Fruit fly (Drosophila melanogaster) whole organism, adult: ENCODE data around the gene dbe.
A peak's percentile ranks its signal among the peaks of the same experiment; 100 is the strongest.

Experiments
- CG11617 ChIP-seq: fragments of 200-800 bp; sonication (Bioruptor generic); optimal IDR thresholded peaks from 2 replicates; lab custom pipeline; 2017; ENCODE audit warnings: mild to moderate bottlenecking, missing biosample characterization, missing genetic modification reagents, missing genetic modification characterization
- CG12768 ChIP-seq: fragments of 200-800 bp; sonication (Bioruptor generic); optimal IDR thresholded peaks from 2 replicates; lab custom pipeline; 2017; ENCODE audit warnings: missing biosample characterization, missing genetic modification characterization, mild to moderate bottlenecking, moderate library complexity, missing genetic modification reagents
- CG14711 ChIP-seq: fragments of 200-800 bp; sonication (Bioruptor generic); optimal IDR thresholded peaks from 2 replicates; lab custom pipeline; 2018; ENCODE audit warnings: missing biosample characterization, mild to moderate bottlenecking, missing genetic modification characterization, moderate library complexity
- CG1620 ChIP-seq: fragments of 200-800 bp; sonication (Bioruptor generic); optimal IDR thresholded peaks from 2 replicates; lab custom pipeline; 2016; ENCODE audit warnings: missing biosample characterization, missing genetic modification characterization
- CG33017 ChIP-seq: fragments of 200-800 bp; sonication (Bioruptor generic); optimal IDR thresholded peaks from 2 replicates; lab custom pipeline; 2018; ENCODE audit warnings: missing biosample characterization, mild to moderate bottlenecking, missing genetic modification characterization, moderate library complexity
- CG5204 ChIP-seq: fragments of 200-800 bp; sonication (Bioruptor generic); optimal IDR thresholded peaks from 2 replicates; lab custom pipeline; 2016; ENCODE audit warnings: missing biosample characterization, missing genetic modification characterization
- CG7045 ChIP-seq: fragments of 200-800 bp; sonication (Bioruptor generic); optimal IDR thresholded peaks from 2 replicates; lab custom pipeline; 2017; ENCODE audit warnings: missing biosample characterization, mild to moderate bottlenecking, missing genetic modification characterization
- CG7101 ChIP-seq: fragments of 200-800 bp; sonication (Bioruptor generic); optimal IDR thresholded peaks from 2 replicates; lab custom pipeline; 2018; ENCODE audit warnings: missing biosample characterization, mild to moderate bottlenecking, missing genetic modification characterization, moderate library complexity
- Clk ChIP-seq: fragments of 200-800 bp; sonication (Bioruptor generic); optimal IDR thresholded peaks from 2 replicates; lab custom pipeline; 2017; ENCODE audit warnings: missing biosample characterization, missing genetic modification characterization
- Crg-1 ChIP-seq: fragments of 200-800 bp; sonication (Bioruptor generic); optimal IDR thresholded peaks from 2 replicates; lab custom pipeline; 2016; ENCODE audit warnings: missing biosample characterization, missing genetic modification characterization
- Hr96 ChIP-seq: fragments of 200-800 bp; sonication (Bioruptor generic); optimal IDR thresholded peaks from 2 replicates; lab custom pipeline; 2016; ENCODE audit warnings: missing biosample characterization, missing genetic modification characterization
- Mnt ChIP-seq: fragments of 200-800 bp; sonication (Bioruptor generic); optimal IDR thresholded peaks from 2 replicates; lab custom pipeline; 2016; ENCODE audit warnings: missing biosample characterization, mild to moderate bottlenecking, missing genetic modification characterization
- bab1 ChIP-seq: fragments of 200-800 bp; sonication (Bioruptor generic); optimal IDR thresholded peaks from 3 replicates; lab custom pipeline; 2019; ENCODE audit warnings: missing biosample characterization, mild to moderate bottlenecking, missing genetic modification characterization, moderate library complexity
- cic ChIP-seq: fragments of 200-800 bp; sonication (Bioruptor generic); optimal IDR thresholded peaks from 2 replicates; lab custom pipeline; 2017; ENCODE audit warnings: missing biosample characterization, mild to moderate bottlenecking, missing genetic modification characterization, moderate library complexity
- cnc ChIP-seq, 2 experiments: fragments of >200 bp; optimal IDR thresholded peaks; 2 replicates each; lab custom pipeline; 2017
- kay ChIP-seq: fragments of 200-800 bp; sonication (Bioruptor generic); peaks from one replicate; lab custom pipeline; 2016; ENCODE audit warnings: missing biosample characterization, missing genetic modification characterization, borderline replicate concordance
- ovo ChIP-seq: fragments of 200-800 bp; sonication (Bioruptor generic); optimal IDR thresholded peaks from 2 replicates; lab custom pipeline; 2016; ENCODE audit warnings: missing biosample characterization, missing genetic modification characterization
- pad ChIP-seq: fragments of 200-800 bp; sonication (Bioruptor generic); optimal IDR thresholded peaks from 3 replicates; lab custom pipeline; 2017; ENCODE audit warnings: missing biosample characterization, missing genetic modification characterization, mild to moderate bottlenecking, moderate library complexity, missing genetic modification reagents
- tj ChIP-seq: fragments of 200-800 bp; sonication (Bioruptor generic); optimal IDR thresholded peaks from 3 replicates; lab custom pipeline; 2017; ENCODE audit warnings: missing biosample characterization, mild to moderate bottlenecking, missing genetic modification characterization, moderate library complexity
- toe ChIP-seq: fragments of 200-800 bp; sonication (Bioruptor generic); optimal IDR thresholded peaks from 2 replicates; lab custom pipeline; 2016; ENCODE audit warnings: missing biosample characterization, missing genetic modification characterization

Gene dbe

dm6 chr2L:877002-877401 lies 7.3 kb upstream of the dbe start, which contains the start of gene ninaA:
Gene ninaA (plus strand): TSS chr2L:877302.
- TF ChIP-seq CG1620 (GFP tag; lab: Kevin White, UChicago) (no peak), bab1 (no peak), Hr96 (GFP tag; lab: Kevin White, UChicago) (no peak), toe (no peak), CG5204 (GFP tag; lab: Kevin White, UChicago) (no peak), CG33017 (tag; lab: Kevin White, UChicago) (no peak), CG7045 (no peak), cnc (optimal IDR thresholded peaks at IDR 0.05; lab: Kevin White, UChicago) (no peak)

DNA sequence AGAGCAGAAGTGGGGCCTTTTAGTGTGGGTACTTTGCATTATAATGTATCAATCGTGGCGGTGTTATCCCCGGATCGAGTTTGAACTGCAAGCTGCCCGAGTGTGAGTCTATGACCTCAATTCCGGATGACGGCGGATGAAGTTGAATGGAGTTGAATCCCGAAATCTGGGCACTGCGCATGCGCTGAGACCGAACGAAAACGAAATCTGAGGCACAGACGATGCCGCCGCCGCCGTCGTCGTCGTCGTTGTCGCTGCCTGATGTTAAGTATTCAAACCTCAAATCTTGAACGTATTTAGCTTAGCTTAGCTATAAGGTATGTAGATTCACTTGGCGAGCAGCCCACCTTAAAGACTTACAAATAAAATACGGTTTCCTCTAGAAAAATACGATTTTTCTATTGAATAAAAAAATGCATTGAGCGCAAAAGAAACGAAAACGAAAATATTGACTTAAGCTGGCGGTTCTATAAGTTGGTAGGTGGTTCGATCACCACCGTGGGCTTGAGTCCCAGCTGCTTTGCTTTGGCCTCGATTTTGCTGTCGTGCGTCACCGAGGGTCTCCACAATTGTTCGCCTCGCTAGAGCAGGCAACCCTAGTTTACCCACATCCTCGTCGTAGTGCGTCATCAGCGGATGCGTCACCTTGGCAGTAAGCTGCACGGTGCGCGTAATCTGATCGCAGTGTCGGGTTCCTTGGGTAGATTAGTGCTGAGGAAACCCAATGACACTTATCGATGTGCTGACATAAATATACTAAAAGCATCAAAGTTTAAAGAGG lies 4.3 kb upstream of the dbe start:
- TF ChIP-seq kay (GFP tag; lab: Kevin White, UChicago) (peak; percentile 34), toe (peak; percentile 17), tj (GFP tag; lab: Kevin White, UChicago) (peak; percentile 88), ovo (no peak), CG11617 (GFP tag; lab: Kevin White, UChicago) (peak; percentile 9), bab1 (no peak), CG14711 (tag; lab: Kevin White, UChicago) (peak; percentile 75)

- TF ChIP-seq CG33017 (tag; lab: Kevin White, UChicago): no peak
- peak; percentile 10 for TF ChIP-seq CG7101 (tag; lab: Kevin White, UChicago)
- TF ChIP-seq Clk (GFP tag; lab: Kevin White, UChicago): no peak
- TF ChIP-seq tj (GFP tag; lab: Kevin White, UChicago): no peak
- TF ChIP-seq kay (GFP tag; lab: Kevin White, UChicago): no peak
- TF ChIP-seq CG12768 (GFP tag; lab: Kevin White, UChicago): no peak
- peak; percentile 68 for TF ChIP-seq Mnt
- TF ChIP-seq toe: peak; percentile 26
- TF ChIP-seq Crg-1: peak; percentile 61
- TF ChIP-seq CG11617 (GFP tag; lab: Kevin White, UChicago): no peak
- no peak for TF ChIP-seq ovo
- TF ChIP-seq CG5204 (GFP tag; lab: Kevin White, UChicago): no peak
- peak; percentile 29 for TF ChIP-seq Hr96 (GFP tag; lab: Kevin White, UChicago)
- no peak for TF ChIP-seq CG14711 (tag; lab: Kevin White, UChicago)
- peak; percentile 1 for TF ChIP-seq CG1620 (GFP tag; lab: Kevin White, UChicago)
- TF ChIP-seq CG7045: no peak
- peak; percentile 7 for TF ChIP-seq cic (GFP tag; lab: Kevin White, UChicago)
- no peak for TF ChIP-seq cnc (optimal IDR thresholded peaks at IDR 0.05; lab: Kevin White, UChicago)
- no peak for TF ChIP-seq bab1
- TF ChIP-seq pad (GFP tag; lab: Kevin White, UChicago): no peak
Observed at dm6 chr2L:871419-871846, 1.8 kb upstream of the dbe start.

dm6 chr2L:870749-871418 lies 1.2 kb upstream of the dbe start:
- no peak for TF ChIP-seq CG33017 (tag; lab: Kevin White, UChicago)
- peak; percentile 65 for TF ChIP-seq CG7045
- TF ChIP-seq kay (GFP tag; lab: Kevin White, UChicago): no peak
- TF ChIP-seq CG11617 (GFP tag; lab: Kevin White, UChicago): peak; percentile 68
- peak; percentile 63 for TF ChIP-seq CG5204 (GFP tag; lab: Kevin White, UChicago)
- TF ChIP-seq tj (GFP tag; lab: Kevin White, UChicago): peak; percentile 9
- TF ChIP-seq cic (GFP tag; lab: Kevin White, UChicago): peak; percentile 0
- TF ChIP-seq Hr96 (GFP tag; lab: Kevin White, UChicago): peak; percentile 77
- TF ChIP-seq Mnt: peak; percentile 50
- TF ChIP-seq CG1620 (GFP tag; lab: Kevin White, UChicago): peak; percentile 51
- peak; percentile 38 for TF ChIP-seq Clk (GFP tag; lab: Kevin White, UChicago)
- TF ChIP-seq bab1: peak; percentile 29
- no peak for TF ChIP-seq Crg-1
- TF ChIP-seq ovo: no peak
- TF ChIP-seq CG12768 (GFP tag; lab: Kevin White, UChicago): peak; percentile 46
- TF ChIP-seq pad (GFP tag; lab: Kevin White, UChicago): peak; percentile 42
- no peak for TF ChIP-seq cnc (optimal IDR thresholded peaks at IDR 0.05; lab: Kevin White, UChicago)
- TF ChIP-seq toe: peak; percentile 57
- peak; percentile 52 for TF ChIP-seq CG7101 (tag; lab: Kevin White, UChicago)

DNA sequence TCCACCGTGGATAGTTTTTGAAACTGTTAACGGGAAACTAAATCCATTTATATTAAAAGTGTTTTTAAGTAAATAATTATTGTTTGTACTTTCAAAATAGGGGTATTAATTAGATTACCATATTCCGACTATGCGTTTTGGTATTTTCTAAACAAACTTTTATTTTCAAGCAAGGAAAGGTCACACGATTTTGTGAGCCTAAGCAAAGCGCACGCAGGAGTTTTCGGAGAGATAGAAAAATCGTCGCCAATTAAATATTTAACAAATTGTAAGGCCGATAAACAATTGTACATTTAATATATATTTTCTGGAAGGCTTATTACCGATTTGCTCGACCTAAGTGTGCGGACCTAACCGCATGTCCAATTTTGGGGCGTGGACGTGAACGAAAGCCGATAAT lies 628 bp upstream of the dbe start, which contains the start of gene PNUTS:
Gene PNUTS, plus strand, starts transcription at position 181 of the 400 bp plus-strand sequence.
- TF ChIP-seq CG11617 (GFP tag; lab: Kevin White, UChicago): no peak
- no peak for TF ChIP-seq CG33017 (tag; lab: Kevin White, UChicago)
- TF ChIP-seq cic (GFP tag; lab: Kevin White, UChicago): no peak
- no peak for TF ChIP-seq cnc (optimal IDR thresholded peaks at IDR 0.05; lab: Kevin White, UChicago)
- no peak for TF ChIP-seq toe
- TF ChIP-seq CG7101 (tag; lab: Kevin White, UChicago): no peak
- no peak for TF ChIP-seq pad (GFP tag; lab: Kevin White, UChicago)
- no peak for TF ChIP-seq kay (GFP tag; lab: Kevin White, UChicago)

DNA sequence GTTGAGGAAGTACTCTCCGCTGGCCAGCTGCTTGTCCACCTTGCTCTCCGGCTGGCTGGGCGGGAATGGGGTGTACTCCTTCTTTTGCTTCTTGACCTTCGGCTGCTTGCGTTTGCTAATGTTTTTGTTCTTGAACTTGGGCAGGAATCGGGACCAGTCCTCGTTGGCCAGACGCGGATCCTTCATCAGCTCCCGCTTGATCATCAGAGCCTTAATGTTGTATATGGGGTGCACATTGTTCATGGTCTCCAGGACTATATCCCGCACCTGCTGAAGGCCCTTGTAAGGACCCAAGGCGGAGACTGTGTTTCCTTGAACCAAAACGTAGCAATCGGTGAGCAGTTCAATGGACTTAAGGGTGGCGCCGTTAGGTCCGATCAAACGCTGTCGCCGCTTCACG lies 696 bp downstream of the dbe start:
- TF ChIP-seq bab1 (no peak), Crg-1 (no peak), Clk (GFP tag; lab: Kevin White, UChicago) (no peak)
